Fruit fly (Drosophila melanogaster): Measurements from ENCODE around the gene CG5418.

Gene CG5418

DNA sequence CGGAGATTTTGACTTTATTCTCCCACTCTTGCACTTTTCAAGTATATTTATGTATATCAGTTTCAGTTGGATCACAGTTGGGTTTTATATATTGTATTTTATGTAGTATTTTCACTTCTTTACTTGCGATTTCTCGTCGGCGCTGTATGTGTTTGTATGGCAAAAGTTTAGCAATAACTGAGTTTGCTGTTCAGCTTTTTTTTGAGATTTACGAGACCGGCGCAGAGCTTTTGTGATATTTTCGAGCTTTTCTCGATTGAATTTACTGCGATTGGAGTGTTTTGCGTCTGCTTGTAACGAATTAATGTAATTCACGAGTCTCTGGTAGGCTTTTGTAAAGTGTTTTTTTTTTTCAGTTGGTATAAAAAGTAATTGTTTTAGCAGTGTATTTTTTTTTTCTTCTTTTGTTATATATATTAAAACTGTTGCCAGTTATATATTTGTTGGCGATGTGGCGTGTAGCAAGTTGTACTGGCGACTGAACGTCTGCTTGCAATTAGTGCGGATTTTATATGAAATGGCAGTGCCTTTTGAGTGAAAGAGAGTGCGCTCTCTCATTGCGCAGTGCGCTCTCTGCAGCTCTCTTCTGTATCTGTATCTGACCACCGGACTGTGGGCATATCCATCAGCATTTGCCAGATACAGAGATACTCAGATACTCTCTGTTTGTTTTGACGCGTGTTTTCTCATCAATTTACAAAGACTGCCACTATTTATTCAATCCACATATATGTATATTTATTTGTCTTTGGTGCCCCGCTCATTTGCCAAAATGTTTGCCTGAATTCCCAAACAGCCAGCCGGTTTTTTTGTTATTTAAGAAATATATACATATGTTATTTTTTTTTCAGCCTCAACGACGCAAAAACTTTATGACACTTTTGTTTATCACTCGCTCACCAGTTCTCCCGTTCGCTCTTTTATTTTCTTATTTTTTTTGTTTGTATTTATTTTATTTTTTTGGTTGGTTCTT, 8.0 kb upstream of the CG5418 start (continued):
- TF ChIP-seq nerfin-1 (tag; optimal IDR thresholded peaks at IDR 0.05) (peak; percentile 92), CG13424 (tag; optimal IDR thresholded peaks at IDR 0.05) (peak; percentile 41), lbe (GFP tag; optimal IDR thresholded peaks at IDR 0.05) (peak; percentile 81), rib (GFP tag; IDR thresholded peaks at IDR 0.05) (peak; percentile 85), run (tag; optimal IDR thresholded peaks at IDR 0.05) (peak; percentile 42), Bdp1 (GFP tag; optimal IDR thresholded peaks at IDR 0.05) (peak; percentile 14), CG32767 (GFP tag; IDR thresholded peaks at IDR 0.05) (peak; percentile 83; the same call in 1 of the 2 replicates), eyg (GFP tag; optimal IDR thresholded peaks at IDR 0.05) (peak; percentile 32), onecut (GFP tag; IDR thresholded peaks at IDR 0.05) (peak; percentile 55), CG3065 (GFP tag; optimal IDR thresholded peaks at IDR 0.05) (peak; percentile 12), CG7987 (GFP tag; optimal IDR thresholded peaks at IDR 0.05) (peak; percentile 67), CoRest (tag; optimal IDR thresholded peaks at IDR 0.05) (peak; percentile 28), pho (GFP tag; optimal IDR thresholded peaks at IDR 0.05) (peak; percentile 35), CG11085 (GFP tag; IDR thresholded peaks at IDR 0.05) (no peak), CG1233 (GFP tag; optimal IDR thresholded peaks at IDR 0.05) (peak; percentile 70), gce (GFP tag; IDR thresholded peaks at IDR 0.05) (0 out of 3 replicates have a peak, but pooled peaks have one; percentile 37), CG16813 (GFP tag; IDR thresholded peaks at IDR 0.05; ENCODE audit: partially characterized antibody) (no peak; the same call in 2 of the 3 replicates), zf30C (GFP tag; optimal IDR thresholded peaks at IDR 0.05) (peak; percentile 49), maf-S (GFP tag; optimal IDR thresholded peaks at IDR 0.05) (peak; percentile 18), slou (GFP tag; optimal IDR thresholded peaks at IDR 0.05) (no peak), CG15011 (GFP tag; optimal IDR thresholded peaks at IDR 0.05) (peak; percentile 77), chm (GFP tag; IDR thresholded peaks at IDR 0.05) (peak; percentile 71), CG16863 (GFP tag; optimal IDR thresholded peaks at IDR 0.05) (peak; percentile 10), Drgx (GFP tag; IDR thresholded peaks at IDR 0.05) (0 out of 2 replicates have a peak, but pooled peaks have one; percentile 47), CG34422 (GFP tag; IDR thresholded peaks at IDR 0.05) (no peak), CG8924 (tag; optimal IDR thresholded peaks at IDR 0.05) (peak; percentile 81), Hr3 (GFP tag; optimal IDR thresholded peaks at IDR 0.05) (no peak), CG17802 (tag; optimal IDR thresholded peaks at IDR 0.05) (no peak), Ptx1 (GFP tag; IDR thresholded peaks at IDR 0.05) (no peak), ab (GFP tag; optimal IDR thresholded peaks at IDR 0.05) (no peak), CG9817 (tag; optimal IDR thresholded peaks at IDR 0.05) (peak; percentile 16), GATAe (GFP tag; conservative IDR thresholded peaks at IDR 0.05) (no peak), Atf6 (GFP tag; IDR thresholded peaks at IDR 0.05) (peak; percentile 79), ac (GFP tag; optimal IDR thresholded peaks at IDR 0.05) (peak; percentile 72), YL-1 (GFP tag; optimal IDR thresholded peaks at IDR 0.05) (peak; percentile 80), Deaf1 (tag; optimal IDR thresholded peaks at IDR 0.05) (peak; percentile 21), CG12071 (GFP tag; optimal IDR thresholded peaks at IDR 0.05) (peak; percentile 77), CG8765 (GFP tag; IDR thresholded peaks at IDR 0.05) (no peak), trem (tag; optimal IDR thresholded peaks at IDR 0.05) (peak; percentile 9), CG2120 (GFP tag; optimal IDR thresholded peaks at IDR 0.05) (peak; percentile 58), kah (GFP tag; optimal IDR thresholded peaks at IDR 0.05) (peak; percentile 78), sug (tag; optimal IDR thresholded peaks at IDR 0.05) (peak; percentile 75), CG1024 (GFP tag; IDR thresholded peaks at IDR 0.05) (peak; percentile 38; the same call in 1 of the 2 replicates), kay (GFP tag; optimal IDR thresholded peaks at IDR 0.05) (peak; percentile 36), Jarid2 (GFP tag; optimal IDR thresholded peaks at IDR 0.05) (peak; percentile 88), Oaz (GFP tag; IDR thresholded peaks at IDR 0.05) (no peak), CG15269 (tag; optimal IDR thresholded peaks at IDR 0.05) (peak; percentile 56), Dp (GFP tag; optimal IDR thresholded peaks at IDR 0.05) (no peak), ranshi (GFP tag; IDR thresholded peaks at IDR 0.05) (peak; percentile 46; the same call in 1 of the 2 replicates)
